Worm (Caenorhabditis elegans): ENCODE measurements around the gene C07G1.6.

C07G1.6 gene

DNA sequence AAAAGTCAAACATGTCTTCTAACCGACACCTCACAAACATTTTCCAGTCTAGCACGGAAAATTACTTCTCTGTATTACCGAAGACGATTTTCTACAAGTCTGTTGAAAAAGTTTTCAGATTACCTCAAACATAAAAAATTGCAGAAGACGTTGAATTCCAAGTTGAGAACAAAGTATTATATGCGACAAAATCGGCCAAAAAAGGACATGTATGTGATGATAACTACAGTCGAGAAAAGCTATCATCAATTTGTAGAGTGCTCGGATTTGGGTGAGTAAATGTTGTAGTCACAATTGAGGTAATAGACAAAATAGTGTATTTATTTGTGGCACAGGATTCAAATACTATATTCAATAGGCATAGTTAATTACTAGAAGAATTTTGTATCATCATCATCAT is 1.3 kb downstream of the C07G1.6 start:
- TF ChIP-seq nhr-76 (tag; optimal IDR thresholded peaks at IDR 0.05): no peak
- TF ChIP-seq nhr-28 (tag; optimal IDR thresholded peaks at IDR 0.05): no peak
- no peak for TF ChIP-seq nfya-1 (tag; optimal IDR thresholded peaks at IDR 0.05; ENCODE audit: insufficient read depth)
- TF ChIP-seq tbx-2 (tag; optimal IDR thresholded peaks at IDR 0.05): no peak
- no peak for TF ChIP-seq elt-1 (tag; optimal IDR thresholded peaks at IDR 0.05)
- TF ChIP-seq fkh-2 (tag; optimal IDR thresholded peaks at IDR 0.05): no peak
- no peak for TF ChIP-seq hmg-11 (tag; optimal IDR thresholded peaks at IDR 0.05)
- TF ChIP-seq zag-1 (tag; optimal IDR thresholded peaks at IDR 0.05): no peak
- no peak for TF ChIP-seq fos-1 (tag; optimal IDR thresholded peaks at IDR 0.05)
- TF ChIP-seq lin-39 (tag; optimal IDR thresholded peaks at IDR 0.05): no peak
- TF ChIP-seq aly-2 (tag; optimal IDR thresholded peaks at IDR 0.05): no peak
- no peak for TF ChIP-seq egl-5 (tag; optimal IDR thresholded peaks at IDR 0.05)
- TF ChIP-seq ZK546.5 (tag; optimal IDR thresholded peaks at IDR 0.05): no peak
- no peak for TF ChIP-seq ceh-82 (tag; optimal IDR thresholded peaks at IDR 0.05)
- no peak for TF ChIP-seq nhr-67 (tag; optimal IDR thresholded peaks at IDR 0.05)
- TF ChIP-seq jun-1 (tag; optimal IDR thresholded peaks at IDR 0.05): no peak

DNA sequence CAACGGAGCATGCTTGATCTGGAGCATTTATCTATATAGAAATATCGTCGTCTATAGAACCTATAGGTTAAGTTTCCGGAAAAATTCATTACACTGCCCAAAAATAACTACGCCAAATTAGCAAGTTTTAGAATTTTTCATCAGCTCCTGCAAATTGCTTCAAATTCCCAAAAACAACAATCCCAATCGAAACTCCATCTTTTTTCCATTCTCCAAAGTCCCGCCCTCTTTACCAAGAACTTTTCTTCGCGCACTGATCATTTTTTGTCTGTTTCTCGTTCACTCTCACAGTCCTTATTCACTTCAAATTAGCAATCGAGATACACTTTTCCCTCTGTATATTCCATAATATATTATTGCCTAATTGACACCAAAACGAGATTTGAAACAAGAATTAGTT is 3.9 kb downstream of the C07G1.6 start, which contains the start of gene svh-1:
Gene svh-1 (plus strand): TSS at position 301 of the 400 bp plus-strand sequence.
- TF ChIP-seq unc-39 (tag; optimal IDR thresholded peaks at IDR 0.05) (no peak), elt-2 (tag; optimal IDR thresholded peaks at IDR 0.05) (no peak), jun-1 (tag; optimal IDR thresholded peaks at IDR 0.05) (no peak), snpc-4 (tag; optimal IDR thresholded peaks at IDR 0.05) (no peak), nhr-28 (tag; optimal IDR thresholded peaks at IDR 0.05) (no peak), tbx-2 (tag; optimal IDR thresholded peaks at IDR 0.05) (no peak), nhr-67 (tag; optimal IDR thresholded peaks at IDR 0.05) (no peak), ceh-82 (tag; optimal IDR thresholded peaks at IDR 0.05) (no peak), ama-1 (optimal IDR thresholded peaks at IDR 0.05) (no peak)

DNA sequence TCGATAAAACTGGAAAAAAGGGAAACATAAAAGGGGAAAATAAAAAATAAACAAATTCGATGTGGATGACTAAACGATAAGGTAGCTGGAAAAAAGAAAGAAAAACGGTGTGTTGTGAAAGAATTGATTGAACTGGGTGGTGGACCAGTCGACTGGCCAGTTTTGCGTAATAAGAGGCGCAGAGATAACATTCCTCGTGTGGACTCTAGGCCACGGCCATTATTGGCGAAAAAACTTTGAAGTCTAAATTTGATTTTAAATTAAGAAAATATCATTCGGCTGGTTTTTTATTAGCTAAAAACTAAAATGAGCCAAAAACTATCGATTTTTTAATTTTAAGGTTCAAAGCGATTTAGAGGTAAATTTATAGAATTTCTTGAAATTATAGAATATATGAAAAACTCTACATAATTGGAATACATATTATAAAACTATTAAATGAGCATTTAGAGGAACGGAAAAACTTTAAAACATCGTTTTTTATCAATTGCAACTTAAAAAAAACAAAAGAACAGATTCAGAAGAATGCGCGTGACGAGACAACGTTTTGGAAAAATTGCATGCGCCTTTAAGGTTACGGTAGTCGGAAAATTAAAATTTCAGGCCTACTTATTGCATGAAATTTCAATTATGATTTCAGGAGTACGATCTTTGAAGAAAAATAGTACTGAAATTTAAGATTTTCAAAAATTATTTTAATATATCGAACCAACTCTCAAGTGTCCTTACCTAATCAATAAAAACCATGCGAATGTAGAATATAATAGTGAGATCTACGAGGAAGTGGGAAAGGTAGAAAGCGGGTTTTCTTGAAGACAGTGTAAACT is 4.7 kb downstream of the C07G1.6 start, which contains the start of gene hgrs-1:
Gene hgrs-1 (minus strand): TSS at position 777 of the 827 bp plus-strand sequence.
- TF ChIP-seq ceh-28 (tag; optimal IDR thresholded peaks at IDR 0.05) (peak; percentile 36), elt-3 (tag; optimal IDR thresholded peaks at IDR 0.05) (no peak), lsy-12 (tag; optimal IDR thresholded peaks at IDR 0.05) (no peak), nhr-237 (tag; optimal IDR thresholded peaks at IDR 0.05) (no peak), lin-15B (tag; optimal IDR thresholded peaks at IDR 0.05) (peak; percentile 38), nhr-25 (tag; optimal IDR thresholded peaks at IDR 0.05) (no peak), hmg-11 (tag; optimal IDR thresholded peaks at IDR 0.05) (peak; percentile 62), elt-1 (tag; optimal IDR thresholded peaks at IDR 0.05) (no peak), nfya-1 (tag; optimal IDR thresholded peaks at IDR 0.05; ENCODE audit: insufficient read depth) (peak; percentile 76), snpc-4 (tag; optimal IDR thresholded peaks at IDR 0.05) (peak; percentile 32), unc-62 (GFP tag; optimal IDR thresholded peaks at IDR 0.05) (no peak), elt-2 (tag; optimal IDR thresholded peaks at IDR 0.05) (peak; percentile 8)

DNA sequence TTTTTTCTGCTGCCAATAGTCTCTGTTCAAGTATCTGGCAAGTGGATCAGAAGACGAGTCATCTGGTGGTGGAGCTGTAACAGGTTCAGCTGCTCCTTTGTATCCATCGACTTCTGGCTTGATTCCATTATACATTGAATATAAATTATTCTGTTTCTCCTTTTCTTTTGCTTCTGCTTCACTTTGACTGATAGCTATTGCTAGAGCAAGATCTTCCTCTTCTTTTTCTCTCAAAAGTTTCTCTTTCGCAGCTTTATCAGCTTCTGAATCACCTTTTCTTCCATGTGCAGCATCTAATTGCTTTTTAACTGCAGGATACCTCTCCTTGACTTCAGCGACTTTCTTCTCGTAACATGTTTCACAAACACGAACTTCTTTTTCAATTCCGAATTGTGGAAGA is 6.6 kb downstream of the C07G1.6 start:
- TF ChIP-seq skn-1 (tag; optimal IDR thresholded peaks at IDR 0.05): no peak
- no peak for TF ChIP-seq ceh-16 (tag; optimal IDR thresholded peaks at IDR 0.05)

DNA sequence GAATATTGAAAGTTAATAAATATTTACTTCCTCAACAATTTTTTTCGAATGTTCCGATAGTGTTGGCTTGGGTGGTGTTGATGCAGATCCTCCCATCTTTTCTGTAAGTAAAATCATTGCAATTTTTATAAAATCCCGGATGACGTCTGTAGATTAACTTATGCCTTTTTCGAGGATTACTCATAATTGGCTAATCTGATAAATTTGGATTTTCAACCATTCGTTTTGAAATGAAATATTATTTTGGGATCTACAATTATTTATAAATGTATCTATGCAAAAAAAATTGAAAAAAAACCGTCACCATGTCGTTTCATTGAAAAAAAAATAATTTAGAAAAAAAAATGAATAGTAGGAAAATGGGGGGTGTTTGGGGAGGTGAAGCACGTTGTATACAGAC is 9.1 kb downstream of the C07G1.6 start, which contains the start of gene glrx-22:
Gene glrx-22 (minus strand): TSS at position 101 of the 400 bp plus-strand sequence.
- TF ChIP-seq fkh-10 (GFP tag; optimal IDR thresholded peaks at IDR 0.05): no peak

DNA sequence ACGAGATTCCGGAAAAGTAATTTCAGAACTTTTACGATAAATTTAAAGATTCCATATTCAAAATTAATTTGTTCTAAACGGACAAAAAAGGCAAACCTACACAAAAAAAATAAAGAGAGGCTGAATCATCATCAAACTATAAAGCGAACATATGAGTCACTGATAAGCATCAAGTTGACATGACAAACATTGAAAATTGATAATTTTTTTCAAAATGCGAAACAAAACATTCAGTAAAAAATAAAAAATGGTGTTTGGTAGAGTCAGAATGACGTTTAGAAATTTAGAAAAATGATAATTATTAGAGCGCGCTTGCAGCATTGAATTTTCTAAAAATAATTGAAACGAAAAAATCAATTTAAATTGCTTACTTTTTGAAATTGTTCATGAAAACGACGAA is 10.4 kb downstream of the C07G1.6 start:
- TF ChIP-seq nhr-43 (tag; optimal IDR thresholded peaks at IDR 0.05; ENCODE audit: poor library complexity, severe bottlenecking) (no peak), R02D3.7 (tag; optimal IDR thresholded peaks at IDR 0.05) (no peak), nhr-67 (tag; optimal IDR thresholded peaks at IDR 0.05) (no peak), unc-39 (tag; optimal IDR thresholded peaks at IDR 0.05) (no peak), hmg-11 (tag; optimal IDR thresholded peaks at IDR 0.05) (no peak), skn-1 (tag; optimal IDR thresholded peaks at IDR 0.05) (peak; percentile 27), elt-2 (tag; optimal IDR thresholded peaks at IDR 0.05) (peak; percentile 77), lin-39 (tag; optimal IDR thresholded peaks at IDR 0.05) (no peak), pqm-1 (tag; optimal IDR thresholded peaks at IDR 0.05) (peak; percentile 18), jun-1 (tag; optimal IDR thresholded peaks at IDR 0.05) (no peak), pha-4 (tag; optimal IDR thresholded peaks at IDR 0.05) (peak; percentile 66), lsy-12 (tag; optimal IDR thresholded peaks at IDR 0.05) (no peak), fkh-10 (GFP tag; optimal IDR thresholded peaks at IDR 0.05) (no peak), tbx-2 (tag; optimal IDR thresholded peaks at IDR 0.05) (no peak), ceh-16 (tag; optimal IDR thresholded peaks at IDR 0.05) (no peak), ceh-28 (tag; optimal IDR thresholded peaks at IDR 0.05) (no peak), mdl-1 (tag; optimal IDR thresholded peaks at IDR 0.05) (no peak), unc-62 (GFP tag; optimal IDR thresholded peaks at IDR 0.05) (no peak), nhr-237 (tag; optimal IDR thresholded peaks at IDR 0.05) (no peak)

Measured in whole organism, L3 larva.